Fruit fly (Drosophila melanogaster): ENCODE measurements around the gene Msh6.

Gene Msh6

DNA sequence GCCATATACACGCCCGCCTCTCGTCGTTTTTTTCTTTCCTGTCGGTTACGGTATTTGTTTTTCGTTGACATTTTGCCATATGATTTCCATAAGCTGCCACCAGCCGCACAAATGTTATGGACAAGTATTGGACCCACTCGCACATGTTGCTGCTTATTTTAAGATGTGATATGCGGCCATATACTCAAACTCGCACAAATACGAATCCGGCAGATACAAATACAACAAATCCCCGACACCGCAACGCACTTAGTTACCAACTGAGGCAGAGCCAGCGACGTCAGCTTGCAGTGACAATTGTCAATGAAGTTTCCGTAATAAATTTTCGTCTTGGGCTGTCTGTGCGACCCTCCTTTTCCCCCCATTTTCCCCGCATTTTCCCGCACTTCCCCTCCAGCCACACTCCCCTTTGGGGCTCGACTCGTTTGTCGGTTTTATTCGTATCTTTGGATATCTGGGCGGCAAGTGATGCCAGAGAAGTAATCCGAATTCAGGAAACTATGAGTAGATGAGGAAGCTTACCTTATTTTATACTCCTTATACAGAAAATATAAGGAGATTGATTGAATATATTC is 18.4 kb upstream of the Msh6 start (continued):
- no peak for TF ChIP-seq Hr38 (GFP tag; optimal IDR thresholded peaks at IDR 0.05)
- TF ChIP-seq esn (GFP tag; optimal IDR thresholded peaks at IDR 0.05) = no peak
- no peak for TF ChIP-seq CG4318 (GFP tag; optimal IDR thresholded peaks at IDR 0.05)
- TF ChIP-seq Ets96B (tag; optimal IDR thresholded peaks at IDR 0.05) = no peak

DNA sequence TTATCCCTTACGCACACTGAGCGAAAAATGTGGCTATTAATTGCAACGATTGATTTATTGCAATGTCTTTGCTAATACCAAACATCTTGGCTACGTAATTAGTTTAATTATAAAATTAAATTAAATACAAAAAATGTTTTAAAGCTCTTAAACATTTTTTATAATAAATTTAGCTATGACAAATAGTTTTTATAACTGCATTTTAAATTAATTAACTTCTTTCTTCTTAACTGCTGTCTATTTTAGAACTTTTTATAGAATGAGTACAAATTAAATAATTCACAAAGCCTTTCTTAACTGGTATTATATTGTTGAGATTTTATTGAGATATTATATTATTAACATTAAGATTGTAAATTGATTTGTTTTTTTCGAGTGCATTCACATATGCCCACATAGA is 16.5 kb upstream of the Msh6 start:
- TF ChIP-seq Ets96B (tag; optimal IDR thresholded peaks at IDR 0.05) = peak; percentile 50
- TF ChIP-seq Lpt (GFP tag; optimal IDR thresholded peaks at IDR 0.05) = no peak
- TF ChIP-seq CG34406 (GFP tag; optimal IDR thresholded peaks at IDR 0.05) = peak; percentile 48
- peak; percentile 24 for TF ChIP-seq dsx (GFP tag; optimal IDR thresholded peaks at IDR 0.05; ENCODE audit: poor library complexity, severe bottlenecking)
- TF ChIP-seq OdsH (GFP tag; optimal IDR thresholded peaks at IDR 0.05) = peak; percentile 18
- peak; percentile 1 for TF ChIP-seq CG10631 (GFP tag; optimal IDR thresholded peaks at IDR 0.05)
- TF ChIP-seq CG6854 (GFP tag; optimal IDR thresholded peaks at IDR 0.05) = no peak
- peak; percentile 59 for TF ChIP-seq Eip78C (GFP tag)
- TF ChIP-seq CG8632 (GFP tag; optimal IDR thresholded peaks at IDR 0.05) = peak; percentile 2
- TF ChIP-seq fd85E (GFP tag; optimal IDR thresholded peaks at IDR 0.05) = no peak
- no peak for TF ChIP-seq CG16779 (tag; optimal IDR thresholded peaks at IDR 0.05)
- TF ChIP-seq CG11294 (GFP tag; IDR thresholded peaks at IDR 0.05) = no peak
- TF ChIP-seq vri (GFP tag; optimal IDR thresholded peaks at IDR 0.05) = no peak
- no peak for TF ChIP-seq CG9139 (GFP tag; optimal IDR thresholded peaks at IDR 0.05)
- TF ChIP-seq Met (GFP tag; optimal IDR thresholded peaks at IDR 0.05) = no peak
- no peak for TF ChIP-seq CG6792 (GFP tag; optimal IDR thresholded peaks at IDR 0.05)
- peak; percentile 38 for TF ChIP-seq CG3032 (tag; optimal IDR thresholded peaks at IDR 0.05)
- peak; percentile 15 for TF ChIP-seq acj6 (GFP tag; optimal IDR thresholded peaks at IDR 0.05)
- TF ChIP-seq fkh (GFP tag; optimal IDR thresholded peaks at IDR 0.05) = no peak
- TF ChIP-seq Sox14 (GFP tag; optimal IDR thresholded peaks at IDR 0.05) = no peak
- TF ChIP-seq CG7368 (GFP tag; optimal IDR thresholded peaks at IDR 0.05) = no peak

DNA sequence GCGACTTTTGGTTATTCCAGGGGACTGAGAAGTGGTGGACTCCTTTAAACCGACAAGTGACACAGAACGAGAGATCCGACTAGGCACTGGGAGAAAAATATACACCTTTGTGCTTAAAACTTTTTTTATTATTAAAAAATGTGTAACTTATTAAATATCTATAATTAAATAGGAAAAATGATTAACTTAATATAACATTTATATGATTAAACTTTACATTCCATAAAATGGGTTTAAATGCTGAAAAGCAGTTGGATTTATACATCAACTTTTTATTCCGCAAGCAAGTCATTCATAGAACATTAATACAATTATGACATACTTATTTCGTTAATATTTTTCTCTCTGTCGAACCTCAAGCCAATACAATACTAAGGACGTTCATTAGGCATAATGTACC is 15.7 kb upstream of the Msh6 start:
- TF ChIP-seq CG11294 (GFP tag; IDR thresholded peaks at IDR 0.05) (no peak), Hr4 (GFP tag; optimal IDR thresholded peaks at IDR 0.05) (no peak), Eip75B (GFP tag; optimal IDR thresholded peaks at IDR 0.05) (peak; percentile 21), Sox14 (GFP tag; optimal IDR thresholded peaks at IDR 0.05) (peak; percentile 44), dsx (GFP tag; optimal IDR thresholded peaks at IDR 0.05; ENCODE audit: poor library complexity, severe bottlenecking) (peak; percentile 79), CG16779 (tag; optimal IDR thresholded peaks at IDR 0.05) (peak; percentile 46), fd59A (GFP tag; optimal IDR thresholded peaks at IDR 0.05) (peak; percentile 50), spab (GFP tag; optimal IDR thresholded peaks at IDR 0.05) (peak; percentile 77), CG10669 (GFP tag; optimal IDR thresholded peaks at IDR 0.05) (peak; percentile 58), CG11902 (GFP tag; optimal IDR thresholded peaks at IDR 0.05) (peak; percentile 44), Ets96B (tag; optimal IDR thresholded peaks at IDR 0.05) (peak; percentile 91), OdsH (GFP tag; optimal IDR thresholded peaks at IDR 0.05) (peak; percentile 66), esn (GFP tag; optimal IDR thresholded peaks at IDR 0.05) (peak; percentile 63), CG6276 (GFP tag; optimal IDR thresholded peaks at IDR 0.05) (no peak), Ets21C (GFP tag; optimal IDR thresholded peaks at IDR 0.05) (no peak), CG6163 (GFP tag; IDR thresholded peaks at IDR 0.05) (no peak), CG8319 (GFP tag; optimal IDR thresholded peaks at IDR 0.05) (peak; percentile 41), achi (GFP tag; optimal IDR thresholded peaks at IDR 0.05) (peak; percentile 78), Eip78C (GFP tag) (peak; percentile 87), svp (GFP tag) (peak; percentile 75), lz (GFP tag; optimal IDR thresholded peaks at IDR 0.05) (no peak), Met (GFP tag; optimal IDR thresholded peaks at IDR 0.05) (peak; percentile 58), CG9139 (GFP tag; optimal IDR thresholded peaks at IDR 0.05) (peak; percentile 48), CG34406 (GFP tag; optimal IDR thresholded peaks at IDR 0.05) (peak; percentile 80), ss (GFP tag; optimal IDR thresholded peaks at IDR 0.05) (peak; percentile 56 to 69), Sox15 (GFP tag; optimal IDR thresholded peaks at IDR 0.05) (peak; percentile 51), fkh (GFP tag; optimal IDR thresholded peaks at IDR 0.05) (no peak), vri (GFP tag; optimal IDR thresholded peaks at IDR 0.05) (no peak), net (GFP tag; optimal IDR thresholded peaks at IDR 0.05) (peak; percentile 51), pdm3 (GFP tag; optimal IDR thresholded peaks at IDR 0.05) (peak; percentile 16), CG6792 (GFP tag; optimal IDR thresholded peaks at IDR 0.05) (peak; percentile 70), CG32006 (GFP tag; optimal IDR thresholded peaks at IDR 0.05) (peak; percentile 27), CG8632 (GFP tag; optimal IDR thresholded peaks at IDR 0.05) (peak; percentile 78), CG15336 (GFP tag; IDR thresholded peaks at IDR 0.05) (no peak), Eip93F (GFP tag; optimal IDR thresholded peaks at IDR 0.05) (no peak), Lpt (GFP tag; optimal IDR thresholded peaks at IDR 0.05) (no peak), CG7368 (GFP tag; optimal IDR thresholded peaks at IDR 0.05) (peak; percentile 33), Smox (GFP tag; optimal IDR thresholded peaks at IDR 0.05) (peak; percentile 40)
